Worm (Caenorhabditis elegans) whole organism, L3 larva: ENCODE results near the gene T13C5.3.

Experiments
- R02D3.7 ChIP-seq: fragments of 150-350 bp; optimal IDR thresholded peaks from 2 replicates; lab custom pipeline; 2014; ENCODE audit warnings: missing biosample characterization, missing genetic modification characterization
- ZK546.5 ChIP-seq: sonication (generic microtip); optimal IDR thresholded peaks from 2 replicates; lab custom pipeline; 2017; ENCODE audit warnings: missing biosample characterization, missing genetic modification characterization
- aly-2 ChIP-seq: fragments of 150-350 bp; optimal IDR thresholded peaks from 2 replicates; lab custom pipeline; 2014; ENCODE audit warnings: missing biosample characterization, missing genetic modification characterization
- ama-1 ChIP-seq: fragments of 150-350 bp; optimal IDR thresholded peaks from 2 replicates; lab custom pipeline; 2018
- ceh-16 ChIP-seq: sonication (generic microtip); optimal IDR thresholded peaks from 2 replicates; lab custom pipeline; 2017; ENCODE audit warnings: missing biosample characterization, missing genetic modification characterization
- ceh-28 ChIP-seq: fragments of 150-350 bp; optimal IDR thresholded peaks from 2 replicates; lab custom pipeline; 2014; ENCODE audit warnings: missing biosample characterization, missing genetic modification reagents, missing genetic modification characterization
- ceh-82 ChIP-seq: fragments of 150-350 bp; optimal IDR thresholded peaks from 2 replicates; lab custom pipeline; 2014; ENCODE audit warnings: missing biosample characterization, missing genetic modification characterization
- ceh-9 ChIP-seq: sonication (generic microtip); optimal IDR thresholded peaks from 2 replicates; lab custom pipeline; 2018; ENCODE audit warnings: missing biosample characterization, missing genetic modification characterization
- daf-12 ChIP-seq: fragments of 150-350 bp; optimal IDR thresholded peaks from 2 replicates; lab custom pipeline; 2014; ENCODE audit warnings: missing biosample characterization, missing genetic modification reagents, missing genetic modification characterization
- egl-27 ChIP-seq: sonication (generic microtip); optimal IDR thresholded peaks from 4 replicates; lab custom pipeline; 2017; ENCODE audit warnings: missing biosample characterization, missing genetic modification reagents, missing genetic modification characterization
- egl-5 ChIP-seq: fragments of 150-350 bp; optimal IDR thresholded peaks from 2 replicates; lab custom pipeline; 2017; ENCODE audit warnings: missing biosample characterization, missing genetic modification reagents, missing genetic modification characterization, inconsistent platforms
- elt-1 ChIP-seq: fragments of 150-350 bp; optimal IDR thresholded peaks from 2 replicates; lab custom pipeline; 2014; ENCODE audit warnings: missing biosample characterization, missing genetic modification characterization
- elt-2 ChIP-seq: sonication (generic microtip); optimal IDR thresholded peaks from 2 replicates; lab custom pipeline; 2016; ENCODE audit warnings: missing genetic modification reagents, mild to moderate bottlenecking, missing genetic modification characterization, missing compliant biosample characterization
- elt-3 ChIP-seq, 3 experiments: fragments of 150-350 bp in 1 of 3; sonication (generic microtip) in 2 of 3; optimal IDR thresholded peaks; 2 replicates in 2 of 3; 4 replicates in 1 of 3; lab custom pipeline; 2014 to 2017; ENCODE audit warnings: missing biosample characterization in 3 of 3, missing genetic modification characterization in 3 of 3
- eor-1 ChIP-seq, 2 experiments: fragments of 150-350 bp; optimal IDR thresholded peaks; 2 replicates each; lab custom pipeline; 2014 to 2018; ENCODE audit warnings: missing biosample characterization in 2 of 2, missing genetic modification characterization in 2 of 2
- fkh-10 ChIP-seq: sonication (generic microtip); optimal IDR thresholded peaks from 2 replicates; lab custom pipeline; 2017; ENCODE audit warnings: missing biosample characterization, missing genetic modification reagents, missing genetic modification characterization
- fkh-2 ChIP-seq: fragments of 150-350 bp; optimal IDR thresholded peaks from 2 replicates; lab custom pipeline; 2014; ENCODE audit warnings: missing biosample characterization, missing genetic modification reagents, missing genetic modification characterization
- fos-1 ChIP-seq: fragments of 150-350 bp; optimal IDR thresholded peaks from 2 replicates; lab custom pipeline; 2014; ENCODE audit warnings: missing biosample characterization, missing genetic modification characterization
- hmg-11 ChIP-seq: sonication (generic microtip); optimal IDR thresholded peaks from 2 replicates; lab custom pipeline; 2016; ENCODE audit warnings: missing genetic modification characterization, missing compliant biosample characterization
- jun-1 ChIP-seq: fragments of 150-350 bp; optimal IDR thresholded peaks from 2 replicates; lab custom pipeline; 2014; ENCODE audit warnings: missing biosample characterization, missing genetic modification reagents, missing genetic modification characterization
- lin-15B ChIP-seq: fragments of 150-350 bp; optimal IDR thresholded peaks from 2 replicates; lab custom pipeline; 2014; ENCODE audit warnings: missing biosample characterization, missing genetic modification characterization
- lin-39 ChIP-seq: fragments of 150-350 bp; optimal IDR thresholded peaks from 2 replicates; lab custom pipeline; 2018; ENCODE audit warnings: missing biosample characterization, missing genetic modification reagents, missing genetic modification characterization
- lsy-12 ChIP-seq: sonication (generic microtip); optimal IDR thresholded peaks from 2 replicates; lab custom pipeline; 2016; ENCODE audit warnings: mild to moderate bottlenecking, missing genetic modification characterization, missing compliant biosample characterization
- mdl-1 ChIP-seq: fragments of 150-350 bp; optimal IDR thresholded peaks from 2 replicates; lab custom pipeline; 2014; ENCODE audit warnings: missing biosample characterization, missing genetic modification characterization
- mml-1 ChIP-seq: fragments of 150-350 bp; sonication (generic microtip); optimal IDR thresholded peaks from 3 replicates; lab custom pipeline; 2014; ENCODE audit warnings: missing biosample characterization, missing genetic modification characterization
- nfya-1 ChIP-seq: sonication (generic microtip); optimal IDR thresholded peaks from 2 replicates; lab custom pipeline; 2017; ENCODE audit warnings: missing genetic modification characterization, mild to moderate bottlenecking, missing compliant biosample characterization, antibody characterized with exemption, moderate library complexity; ENCODE audit not compliant: insufficient read depth
- nhr-11 ChIP-seq: fragments of 150-350 bp; optimal IDR thresholded peaks from 2 replicates; lab custom pipeline; 2014; ENCODE audit warnings: missing biosample characterization, missing genetic modification characterization
- nhr-12 ChIP-seq: fragments of 150-350 bp; optimal IDR thresholded peaks from 2 replicates; lab custom pipeline; 2014; ENCODE audit warnings: missing biosample characterization, missing genetic modification characterization
- nhr-23 ChIP-seq: fragments of 150-350 bp; optimal IDR thresholded peaks from 2 replicates; lab custom pipeline; 2014; ENCODE audit warnings: missing biosample characterization, missing genetic modification reagents, missing genetic modification characterization
- nhr-237 ChIP-seq: fragments of 150-350 bp; optimal IDR thresholded peaks from 2 replicates; lab custom pipeline; 2014; ENCODE audit warnings: missing biosample characterization, missing genetic modification characterization
- nhr-25 ChIP-seq: sonication (generic microtip); optimal IDR thresholded peaks from 2 replicates; lab custom pipeline; 2017; ENCODE audit warnings: missing biosample characterization, missing genetic modification characterization
- nhr-28 ChIP-seq: fragments of 150-350 bp; optimal IDR thresholded peaks from 2 replicates; lab custom pipeline; 2014; ENCODE audit warnings: missing biosample characterization, missing genetic modification characterization
- nhr-43 ChIP-seq: sonication (generic microtip); optimal IDR thresholded peaks from 2 replicates; lab custom pipeline; 2016; ENCODE audit warnings: mild to moderate bottlenecking, missing genetic modification characterization, missing compliant biosample characterization; ENCODE audit not compliant: poor library complexity, severe bottlenecking
- nhr-67 ChIP-seq: fragments of 150-350 bp; optimal IDR thresholded peaks from 2 replicates; lab custom pipeline; 2014; ENCODE audit warnings: missing biosample characterization, missing genetic modification characterization
- nhr-76 ChIP-seq: fragments of 150-350 bp; sonication (generic microtip); optimal IDR thresholded peaks from 5 replicates; lab custom pipeline; 2014; ENCODE audit warnings: missing biosample characterization, missing genetic modification characterization
- nhr-77 ChIP-seq: fragments of 150-350 bp; optimal IDR thresholded peaks from 2 replicates; lab custom pipeline; 2014; ENCODE audit warnings: missing biosample characterization, missing genetic modification characterization
- pha-4 ChIP-seq: fragments of 150-350 bp; optimal IDR thresholded peaks from 2 replicates; lab custom pipeline; 2014; ENCODE audit warnings: missing biosample characterization, missing genetic modification reagents, missing genetic modification characterization
- pqm-1 ChIP-seq: fragments of 150-350 bp; optimal IDR thresholded peaks from 2 replicates; lab custom pipeline; 2017; ENCODE audit warnings: missing biosample characterization, missing genetic modification characterization, inconsistent platforms
- sea-2 ChIP-seq: fragments of 150-350 bp; sonication (generic microtip); optimal IDR thresholded peaks from 4 replicates; lab custom pipeline; 2014; ENCODE audit warnings: missing biosample characterization, missing genetic modification reagents, missing genetic modification characterization
- skn-1 ChIP-seq: fragments of 150-350 bp; optimal IDR thresholded peaks from 2 replicates; lab custom pipeline; 2014; ENCODE audit warnings: missing biosample characterization, missing genetic modification characterization
- snpc-4 ChIP-seq: fragments of 150-350 bp; optimal IDR thresholded peaks from 2 replicates; lab custom pipeline; 2014; ENCODE audit warnings: missing biosample characterization, missing genetic modification characterization
- tbx-2 ChIP-seq: sonication (generic microtip); optimal IDR thresholded peaks from 2 replicates; lab custom pipeline; 2016; ENCODE audit warnings: mild to moderate bottlenecking, missing genetic modification characterization, missing compliant biosample characterization
- unc-39 ChIP-seq: sonication (generic microtip); optimal IDR thresholded peaks from 4 replicates; lab custom pipeline; 2017; ENCODE audit warnings: missing biosample characterization, missing genetic modification characterization
- unc-62 ChIP-seq: fragments of 150-350 bp; sonication (generic microtip); optimal IDR thresholded peaks from 4 replicates; lab custom pipeline; 2014; ENCODE audit warnings: missing biosample characterization, missing genetic modification reagents, missing genetic modification characterization
- zag-1 ChIP-seq: fragments of 150-350 bp; optimal IDR thresholded peaks from 2 replicates; lab custom pipeline; 2014; ENCODE audit warnings: missing biosample characterization, missing genetic modification characterization
- ztf-11 ChIP-seq: fragments of 150-350 bp; optimal IDR thresholded peaks from 2 replicates; lab custom pipeline; 2014; ENCODE audit warnings: missing biosample characterization, missing genetic modification characterization
- ztf-4 ChIP-seq: fragments of 150-350 bp; optimal IDR thresholded peaks from 2 replicates; lab custom pipeline; 2014; ENCODE audit warnings: missing biosample characterization, missing genetic modification characterization

The T13C5.3 gene

DNA sequence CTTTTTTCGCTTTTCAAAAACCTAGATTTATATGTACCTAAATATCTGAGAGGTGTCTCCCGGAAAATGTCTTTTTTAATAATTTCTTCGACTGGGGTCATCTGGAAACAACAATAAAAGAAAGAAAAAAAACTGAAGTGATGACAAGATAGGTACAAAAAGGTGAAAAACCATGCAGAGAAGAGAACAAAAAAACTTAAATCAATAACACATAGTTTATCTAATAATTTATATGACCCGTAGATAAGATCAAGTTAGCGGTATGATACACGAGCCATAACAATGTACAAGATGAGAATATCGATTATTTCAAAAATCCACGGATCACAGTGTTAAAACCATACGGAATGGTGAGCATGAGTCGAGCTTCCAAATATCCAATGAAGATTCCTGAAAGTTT is 28.0 kb downstream of the T13C5.3 start, which contains the start of gene mtp-18:
Gene mtp-18, minus strand, starts transcription at position 101 of the 400 bp plus-strand sequence.
- TF ChIP-seq pha-4 (tag; lab: Kevin White, UChicago) (no peak), ztf-11 (tag; lab: Kevin White, UChicago) (no peak), ceh-9 (tag; lab: Kevin White, UChicago) (no peak), ztf-4 (tag; lab: Kevin White, UChicago) (no peak), eor-1 (tag; optimal IDR thresholded peaks at IDR 0.05; lab: Kevin White, UChicago) (no peak), ZK546.5 (tag; lab: Kevin White, UChicago) (no peak), nhr-25 (tag; lab: Kevin White, UChicago) (no peak), unc-39 (tag; lab: Kevin White, UChicago) (no peak), R02D3.7 (tag; lab: Kevin White, UChicago) (no peak), elt-2 (tag; lab: Kevin White, UChicago) (no peak), nhr-12 (tag; lab: Kevin White, UChicago) (no peak), elt-1 (no peak)

DNA sequence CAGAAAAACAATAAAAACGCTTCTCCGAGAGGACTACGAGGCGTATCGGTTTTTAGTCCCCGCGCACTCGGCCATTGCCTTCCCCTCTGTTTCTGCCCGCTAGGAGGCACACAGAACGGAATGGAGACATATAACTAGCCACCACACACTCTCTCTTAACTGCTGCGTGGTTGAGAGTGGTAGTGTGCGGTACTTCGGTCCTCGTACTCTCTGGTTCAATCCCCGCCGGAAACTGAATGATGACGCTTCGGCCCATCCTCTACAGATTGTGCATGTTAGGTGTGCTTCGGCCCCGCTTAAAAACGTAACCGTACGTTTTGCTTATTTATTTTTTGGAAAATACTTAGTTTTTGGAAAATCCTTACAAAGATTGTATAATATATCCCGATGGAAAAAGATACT is 29.4 kb downstream of the T13C5.3 start, which contains the start of gene T13C5.6:
Gene T13C5.6, minus strand, starts transcription at position 1 of the 402 bp plus-strand sequence.
- TF ChIP-seq nhr-237 (tag; lab: Kevin White, UChicago), result no peak
- TF ChIP-seq mml-1 (tag; lab: Kevin White, UChicago), result no peak
- peak; percentile 60 for TF ChIP-seq lin-15B (tag; lab: Kevin White, UChicago)
- TF ChIP-seq hmg-11 (tag; lab: Kevin White, UChicago), result peak; percentile 99
- peak; percentile 85 for TF ChIP-seq tbx-2 (tag; lab: Kevin White, UChicago)
- TF ChIP-seq aly-2 (tag; lab: Kevin White, UChicago), result peak; percentile 48
- peak; percentile 95 for TF ChIP-seq nhr-43 (tag; lab: Kevin White, UChicago)
- no peak for TF ChIP-seq nhr-67 (tag; lab: Kevin White, UChicago)
- no peak for TF ChIP-seq ztf-11 (tag; lab: Kevin White, UChicago)
- TF ChIP-seq egl-5 (tag; lab: Kevin White, UChicago), result peak; percentile 95
- TF ChIP-seq unc-62 (GFP tag; lab: Kevin White, UChicago), result peak; percentile 34
- peak; percentile 70 for TF ChIP-seq ceh-28 (tag; lab: Kevin White, UChicago)
- peak; percentile 24 for TF ChIP-seq nhr-77
- no peak for TF ChIP-seq nhr-12 (tag; lab: Kevin White, UChicago)
- peak; percentile 91 for TF ChIP-seq skn-1
- peak; percentile 81 for TF ChIP-seq ztf-4 (tag; lab: Kevin White, UChicago)
- no peak for TF ChIP-seq elt-1
- no peak for TF ChIP-seq eor-1 (tag; optimal IDR thresholded peaks at IDR 0.05; lab: Kevin White, UChicago)
- TF ChIP-seq egl-27, result peak; percentile 70
- TF ChIP-seq elt-2 (tag; lab: Kevin White, UChicago), result peak; percentile 74
- TF ChIP-seq zag-1 (tag; lab: Kevin White, UChicago), result peak; percentile 3
- TF ChIP-seq pha-4 (tag; lab: Kevin White, UChicago), result peak; percentile 87
- TF ChIP-seq fkh-10, result peak; percentile 20
- no peak for TF ChIP-seq nhr-28
- TF ChIP-seq ceh-16 (tag; lab: Kevin White, UChicago), result peak; percentile 69
- peak; percentile 93 for TF ChIP-seq lsy-12 (tag; lab: Kevin White, UChicago)
- no peak for TF ChIP-seq mdl-1
- peak; percentile 94 for TF ChIP-seq lin-39 (tag; lab: Kevin White, UChicago)
- peak; percentile 73 for TF ChIP-seq nhr-23 (tag; lab: Kevin White, UChicago)
- no peak for TF ChIP-seq ceh-9 (tag; lab: Kevin White, UChicago)
- TF ChIP-seq snpc-4 (tag; lab: Kevin White, UChicago), result peak; percentile 68
- peak; percentile 52 for TF ChIP-seq fos-1 (tag; lab: Kevin White, UChicago)
- TF ChIP-seq daf-12, result no peak
- TF ChIP-seq fkh-2 (tag; lab: Kevin White, UChicago), result peak; percentile 28
- peak; percentile 6 for TF ChIP-seq unc-39 (tag; lab: Kevin White, UChicago)
- peak; percentile 64 for TF ChIP-seq ceh-82 (tag; lab: Kevin White, UChicago)
- TF ChIP-seq R02D3.7 (tag; lab: Kevin White, UChicago), result peak; percentile 40
- no peak for TF ChIP-seq ZK546.5 (tag; lab: Kevin White, UChicago)
- peak; percentile 39 for TF ChIP-seq nhr-76 (tag; lab: Kevin White, UChicago)
- TF ChIP-seq jun-1 (tag; lab: Kevin White, UChicago), result peak; percentile 81
- peak; percentile 39 for TF ChIP-seq pqm-1 (tag; lab: Kevin White, UChicago)
- peak; percentile 89 for TF ChIP-seq nfya-1 (tag; lab: Kevin White, UChicago)
- TF ChIP-seq elt-3 (tag; optimal IDR thresholded peaks at IDR 0.05; lab: Kevin White, UChicago), result peak in 2 of 3 experiments; percentile 18 to 88
- peak; percentile 11 for TF ChIP-seq nhr-11 (tag; lab: Kevin White, UChicago)
- peak; percentile 88 for TF ChIP-seq nhr-25 (tag; lab: Kevin White, UChicago)
- no peak for TF ChIP-seq ama-1 (lab: Kevin White, UChicago)
- peak; percentile 35 for TF ChIP-seq sea-2 (GFP tag; lab: Kevin White, UChicago)
